Worm (Caenorhabditis elegans) whole organism, L4 larva: Measurements from ENCODE around the gene F54E2.2.
A peak's percentile ranks its signal among the peaks of the same experiment; 100 is the strongest.

Source experiments
- F26F4.8 ChIP-seq: fragments of 200-800 bp; sonication (Bioruptor generic); conservative IDR thresholded peaks from 2 replicates; pipeline ENCODE4 v1.3.6; 2022; ENCODE audit warnings: missing genetic modification characterization, missing compliant biosample characterization
- F37D6.2 ChIP-seq: sonication (generic microtip); optimal IDR thresholded peaks from 2 replicates; lab custom pipeline; 2016; ENCODE audit warnings: mild to moderate bottlenecking, missing genetic modification characterization, missing compliant biosample characterization
- Y105C5A.15 ChIP-seq: fragments of 200-800 bp; sonication (Bioruptor generic); IDR thresholded peaks from 2 replicates; pipeline ENCODE4 v1.3.6; 2022; ENCODE audit warnings: missing genetic modification characterization, missing compliant biosample characterization
- Y75B8A.6 ChIP-seq: fragments of 200-800 bp; sonication (Bioruptor generic); IDR thresholded peaks from 2 replicates; pipeline ENCODE4 v1.3.6; 2022; ENCODE audit warnings: missing genetic modification reagents, missing genetic modification characterization, missing compliant biosample characterization
- ZK337.2 ChIP-seq: fragments of 200-800 bp; sonication (Bioruptor generic); IDR thresholded peaks from 2 replicates; pipeline ENCODE4 v1.3.6; 2022; ENCODE audit warnings: missing genetic modification reagents, missing genetic modification characterization, missing compliant biosample characterization
- aha-1 ChIP-seq: fragments of 150-350 bp; peaks from one replicate; lab custom pipeline; 2014; ENCODE audit warnings: missing biosample characterization, missing genetic modification characterization
- attf-4 ChIP-seq: sonication (generic microtip); optimal IDR thresholded peaks from 3 replicates; lab custom pipeline; 2017; ENCODE audit warnings: missing biosample characterization, missing genetic modification characterization
- ceh-28 ChIP-seq: fragments of 150-350 bp; optimal IDR thresholded peaks from 2 replicates; lab custom pipeline; 2014; ENCODE audit warnings: missing biosample characterization, missing genetic modification reagents, missing genetic modification characterization
- ceh-44 ChIP-seq: fragments of 200-800 bp; sonication (Bioruptor generic); IDR thresholded peaks from 2 replicates; pipeline ENCODE4 v1.3.6; 2022; ENCODE audit warnings: missing genetic modification reagents, missing genetic modification characterization, missing compliant biosample characterization
- ceh-82 ChIP-seq: sonication (generic microtip); optimal IDR thresholded peaks from 2 replicates; lab custom pipeline; 2017; ENCODE audit warnings: missing biosample characterization, missing genetic modification characterization
- daf-16 ChIP-seq, 3 experiments: sonication (generic microtip); optimal IDR thresholded peaks; 2 replicates each; lab custom pipeline; 2016 to 2017; ENCODE audit warnings: missing genetic modification characterization in 3 of 3, missing genetic modification reagents in 3 of 3, mild to moderate bottlenecking in 2 of 3, missing compliant biosample characterization in 2 of 3, missing biosample characterization in 1 of 3, moderate library complexity in 1 of 3
- daf-19 ChIP-seq: fragments of 200-800 bp; sonication (Bioruptor generic); conservative IDR thresholded peaks from 2 replicates; pipeline ENCODE4 v1.3.6; 2022; ENCODE audit warnings: missing genetic modification characterization, missing compliant biosample characterization
- dmd-6 ChIP-seq: fragments of 200-800 bp; sonication (Bioruptor generic); IDR thresholded peaks from 2 replicates; pipeline ENCODE4 v1.3.6; 2022; ENCODE audit warnings: missing genetic modification reagents, missing genetic modification characterization, missing compliant biosample characterization
- dmd-8 ChIP-seq: fragments of 200-800 bp; sonication (Bioruptor generic); IDR thresholded peaks from 2 replicates; pipeline ENCODE4 v1.3.6; 2022; ENCODE audit warnings: missing genetic modification characterization, missing compliant biosample characterization
- dpl-1 ChIP-seq: fragments of 150-350 bp; optimal IDR thresholded peaks from 2 replicates; lab custom pipeline; 2014; ENCODE audit warnings: missing biosample characterization, missing genetic modification reagents, missing genetic modification characterization
- fkh-10 ChIP-seq: fragments of 150-350 bp; optimal IDR thresholded peaks from 2 replicates; lab custom pipeline; 2014; ENCODE audit warnings: missing biosample characterization, missing genetic modification reagents, missing genetic modification characterization
- hif-1 ChIP-seq, 2 experiments: sonication (generic microtip); optimal IDR thresholded peaks; 2 replicates each; lab custom pipeline; 2016 to 2017; ENCODE audit warnings: missing compliant biosample characterization in 2 of 2, missing genetic modification characterization in 2 of 2, missing genetic modification reagents in 2 of 2, missing genotype in 2 of 2, mild to moderate bottlenecking in 1 of 2
- hlh-11 ChIP-seq: fragments of 200-800 bp; sonication (Bioruptor generic); optimal IDR thresholded peaks from 2 replicates; lab custom pipeline; 2018; ENCODE audit warnings: mild to moderate bottlenecking, missing genetic modification characterization, missing compliant biosample characterization
- hmg-1.1 ChIP-seq: fragments of 200-800 bp; sonication (Bioruptor generic); IDR thresholded peaks from 2 replicates; pipeline ENCODE4 v1.3.6; 2022; ENCODE audit warnings: missing genetic modification reagents, missing genetic modification characterization, missing compliant biosample characterization
- lin-29 ChIP-seq: fragments of 200-800 bp; sonication (Bioruptor generic); IDR thresholded peaks from 2 replicates; pipeline ENCODE4 v1.3.6; 2022; ENCODE audit warnings: missing genetic modification reagents, missing genetic modification characterization, missing compliant biosample characterization
- lin-39 ChIP-seq: fragments of 150-350 bp; optimal IDR thresholded peaks from 2 replicates; lab custom pipeline; 2014; ENCODE audit warnings: missing biosample characterization, missing genetic modification reagents, missing genetic modification characterization
- lsy-2 ChIP-seq, 2 experiments: fragments of 150-350 bp in 1 of 2; sonication (generic microtip) in 1 of 2; optimal IDR thresholded peaks; 2 replicates each; lab custom pipeline; 2014 to 2017; ENCODE audit warnings: missing biosample characterization in 2 of 2, missing genetic modification characterization in 2 of 2
- madf-5 ChIP-seq, 2 experiments: fragments of 200-800 bp; sonication (Bioruptor generic); IDR thresholded peaks; 2 replicates each; pipeline ENCODE4 v1.3.6; 2022; ENCODE audit warnings: missing compliant biosample characterization in 2 of 2, missing genetic modification characterization in 2 of 2
- mdl-1 ChIP-seq, 2 experiments: fragments of 150-350 bp in 1 of 2; sonication (generic microtip) in 1 of 2; optimal IDR thresholded peaks; 2 replicates each; lab custom pipeline; 2014 to 2017; ENCODE audit warnings: missing biosample characterization in 2 of 2, missing genetic modification characterization in 2 of 2
- mep-1 ChIP-seq: fragments of 150-350 bp; sonication (generic microtip); optimal IDR thresholded peaks from 3 replicates; lab custom pipeline; 2014; ENCODE audit warnings: missing biosample characterization, missing genetic modification characterization
- nhr-102 ChIP-seq: sonication (generic microtip); optimal IDR thresholded peaks from 2 replicates; lab custom pipeline; 2016; ENCODE audit warnings: mild to moderate bottlenecking, missing genetic modification characterization, moderate library complexity, missing compliant biosample characterization
- nhr-11 ChIP-seq: fragments of 150-350 bp; optimal IDR thresholded peaks from 2 replicates; lab custom pipeline; 2014; ENCODE audit warnings: missing biosample characterization, missing genetic modification characterization
- nhr-111 ChIP-seq: fragments of 200-800 bp; sonication (Bioruptor generic); optimal IDR thresholded peaks from 2 replicates; lab custom pipeline; 2018; ENCODE audit warnings: mild to moderate bottlenecking, missing genetic modification characterization, missing compliant biosample characterization
- nhr-237 ChIP-seq: sonication (generic microtip); optimal IDR thresholded peaks from 2 replicates; lab custom pipeline; 2017; ENCODE audit warnings: missing biosample characterization, missing genetic modification characterization
- pha-4 ChIP-seq, 2 experiments: fragments of 150-350 bp in 1 of 2; fragments of 200-800 bp in 1 of 2; sonication (Bioruptor generic) in 1 of 2; IDR thresholded peaks in 1 of 2; optimal IDR thresholded peaks in 1 of 2; 2 replicates each; pipeline versions ENCODE4 v1.3.6 to Lab custom; 2014 to 2022; ENCODE audit warnings: missing genetic modification characterization in 2 of 2, missing genetic modification reagents in 2 of 2, missing biosample characterization in 1 of 2, missing compliant biosample characterization in 1 of 2
- rbr-2 ChIP-seq: sonication (generic microtip); optimal IDR thresholded peaks from 2 replicates; lab custom pipeline; 2016; ENCODE audit warnings: missing genotype, missing genetic modification characterization, missing compliant biosample characterization
- sdz-12 ChIP-seq: fragments of 200-800 bp; sonication (Bioruptor generic); optimal IDR thresholded peaks from 2 replicates; lab custom pipeline; 2018; ENCODE audit warnings: mild to moderate bottlenecking, missing genetic modification characterization, missing compliant biosample characterization
- set-16 ChIP-seq: fragments of 200-800 bp; sonication (Bioruptor generic); IDR thresholded peaks from 2 replicates; pipeline ENCODE4 v1.3.6; 2022; ENCODE audit warnings: missing genetic modification reagents, missing genetic modification characterization, missing compliant biosample characterization
- snpc-1.2 ChIP-seq: fragments of 200-800 bp; sonication (Bioruptor generic); IDR thresholded peaks from 2 replicates; pipeline ENCODE4 v1.3.6; 2022; ENCODE audit warnings: missing genetic modification reagents, missing genetic modification characterization, missing compliant biosample characterization
- spr-1 ChIP-seq: sonication (generic microtip); optimal IDR thresholded peaks from 2 replicates; lab custom pipeline; 2016; ENCODE audit warnings: mild to moderate bottlenecking, missing genetic modification characterization, missing compliant biosample characterization
- unc-62 ChIP-seq, 3 experiments: fragments of 150-350 bp in 1 of 3; sonication (generic microtip); optimal IDR thresholded peaks in 2 of 3; peaks in 1 of 3; 1 replicate in 1 of 3; 2 replicates in 2 of 3; lab custom pipeline; 2014 to 2017; ENCODE audit warnings: missing biosample characterization in 3 of 3, missing genetic modification characterization in 3 of 3, missing genetic modification reagents in 3 of 3, missing genotype in 1 of 3
- vab-7 ChIP-seq: fragments of 200-800 bp; sonication (Bioruptor generic); IDR thresholded peaks from 2 replicates; pipeline ENCODE4 v1.3.6; 2022; ENCODE audit warnings: missing genetic modification reagents, missing genetic modification characterization, missing compliant biosample characterization
- zfp-2 ChIP-seq: sonication (generic microtip); optimal IDR thresholded peaks from 2 replicates; lab custom pipeline; 2016; ENCODE audit warnings: mild to moderate bottlenecking, missing genetic modification characterization, missing compliant biosample characterization
- zfp-3 ChIP-seq: fragments of 200-800 bp; sonication (Bioruptor generic); conservative IDR thresholded peaks from 2 replicates; pipeline ENCODE4 v1.3.6; 2022; ENCODE audit warnings: missing genetic modification reagents, missing genetic modification characterization, missing compliant biosample characterization
- ztf-11 ChIP-seq: fragments of 150-350 bp; optimal IDR thresholded peaks from 2 replicates; lab custom pipeline; 2014; ENCODE audit warnings: missing biosample characterization, missing genetic modification characterization

The F54E2.2 gene

DNA sequence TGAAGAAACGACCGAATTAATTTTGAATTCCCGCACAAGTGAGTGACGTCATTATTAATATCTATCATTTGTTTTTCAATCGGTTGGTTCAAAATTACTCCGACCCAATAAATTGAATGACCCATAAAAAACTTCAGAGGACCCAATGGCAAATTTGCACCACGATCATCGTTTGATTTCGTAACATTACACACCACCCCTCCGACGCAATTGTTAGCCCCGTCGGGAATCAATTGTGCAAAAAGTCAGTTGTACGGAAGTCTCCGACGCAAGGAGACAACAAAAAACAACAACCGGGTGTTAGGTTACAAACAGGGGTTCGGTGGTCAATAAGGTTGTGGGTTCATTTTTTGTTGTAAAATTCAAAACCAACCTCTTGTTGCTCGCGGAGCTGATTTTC lies 5.9 kb downstream of the F54E2.2 start:
- peak in 1 of 2 experiments; percentile 68 for TF ChIP-seq daf-16 (GFP tag; optimal IDR thresholded peaks at IDR 0.05; lab: Kevin White, UChicago)
- TF ChIP-seq daf-16 (tag; optimal IDR thresholded peaks at IDR 0.05; lab: Kevin White, UChicago): no peak
- TF ChIP-seq madf-5 (GFP tag; IDR thresholded peaks at IDR 0.05; lab: Robert Waterston, UW): no peak
- TF ChIP-seq ceh-82 (tag; lab: Kevin White, UChicago): no peak
- TF ChIP-seq hlh-11: peak; percentile 14
- no peak for TF ChIP-seq F26F4.8 (GFP tag; lab: Robert Waterston, UW)
- no peak for TF ChIP-seq lsy-2 (tag; optimal IDR thresholded peaks at IDR 0.05; lab: Kevin White, UChicago)
- TF ChIP-seq mep-1 (tag; lab: Kevin White, UChicago): no peak
- no peak for TF ChIP-seq rbr-2 (tag; lab: Kevin White, UChicago)
- no peak for TF ChIP-seq zfp-2
- TF ChIP-seq lin-39 (tag; lab: Kevin White, UChicago): no peak
- no peak for TF ChIP-seq sdz-12 (GFP tag; lab: Kevin White, UChicago)
- no peak for TF ChIP-seq lin-29 (GFP tag; lab: Robert Waterston, UW)
- peak in 1 of 2 experiments; percentile 89 for TF ChIP-seq unc-62 (GFP tag; optimal IDR thresholded peaks at IDR 0.05 in 1 of 2; lab: Kevin White, UChicago)
- no peak for TF ChIP-seq unc-62 (tag; optimal IDR thresholded peaks at IDR 0.05; lab: Kevin White, UChicago)
- no peak for TF ChIP-seq hmg-1.1
- TF ChIP-seq mdl-1 (tag; optimal IDR thresholded peaks at IDR 0.05; lab: Kevin White, UChicago): no peak

DNA sequence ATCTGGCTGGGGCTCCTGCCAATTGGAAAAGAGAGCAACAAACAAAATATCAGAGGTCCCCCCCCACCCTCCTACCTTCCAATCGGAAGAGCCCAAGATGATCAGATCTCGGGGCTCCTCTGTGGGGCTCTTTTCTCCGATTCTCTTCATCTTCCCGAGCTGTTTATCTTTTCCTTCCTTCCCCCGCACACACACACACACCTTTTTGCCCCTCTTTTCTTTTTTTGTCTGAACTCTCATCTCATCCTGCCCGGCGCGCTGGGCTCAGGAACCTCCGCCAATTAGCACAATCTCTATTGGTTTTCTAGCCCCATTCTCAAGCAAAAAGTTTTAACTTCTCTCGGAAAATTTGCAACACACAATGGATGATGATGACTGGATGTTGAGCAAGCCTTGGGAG lies 7.2 kb downstream of the F54E2.2 start:
- peak; percentile 11 for TF ChIP-seq hlh-11
- peak; percentile 48 for TF ChIP-seq set-16
- TF ChIP-seq ceh-44 (GFP tag; lab: Robert Waterston, UW): no peak
- peak in 1 of 2 experiments; percentile 35 for TF ChIP-seq daf-16 (GFP tag; optimal IDR thresholded peaks at IDR 0.05; lab: Kevin White, UChicago)
- TF ChIP-seq daf-16 (tag; optimal IDR thresholded peaks at IDR 0.05; lab: Kevin White, UChicago): no peak

DNA sequence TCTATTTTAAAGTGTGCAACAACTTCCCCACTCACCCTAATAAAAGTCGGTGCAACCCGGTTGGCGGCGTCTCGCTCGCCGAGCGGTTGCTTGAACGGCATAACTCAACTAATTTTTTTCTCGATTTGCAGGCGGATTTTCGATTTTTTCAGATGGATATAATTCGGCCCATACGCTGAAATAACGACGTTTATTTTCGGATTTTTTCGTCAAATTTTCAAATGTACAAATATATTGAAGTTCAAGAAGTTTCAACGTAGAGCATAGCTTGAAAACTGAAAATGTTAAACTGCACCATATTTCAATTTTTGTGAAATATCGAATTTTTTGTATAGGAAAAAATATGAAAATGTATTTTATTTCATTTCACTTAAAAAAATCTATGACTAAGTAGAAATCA lies 11.7 kb downstream of the F54E2.2 start, which contains the start of gene ketn-1:
TSS of gene ketn-1 (minus strand) at position 101 of the 400 bp plus-strand sequence.
- TF ChIP-seq aha-1 (tag; lab: Kevin White, UChicago) (peak; percentile 78), Y75B8A.6 (GFP tag; lab: Robert Waterston, UW) (no peak)
- TF ChIP-seq, all 104 proteins: peak for 1

DNA sequence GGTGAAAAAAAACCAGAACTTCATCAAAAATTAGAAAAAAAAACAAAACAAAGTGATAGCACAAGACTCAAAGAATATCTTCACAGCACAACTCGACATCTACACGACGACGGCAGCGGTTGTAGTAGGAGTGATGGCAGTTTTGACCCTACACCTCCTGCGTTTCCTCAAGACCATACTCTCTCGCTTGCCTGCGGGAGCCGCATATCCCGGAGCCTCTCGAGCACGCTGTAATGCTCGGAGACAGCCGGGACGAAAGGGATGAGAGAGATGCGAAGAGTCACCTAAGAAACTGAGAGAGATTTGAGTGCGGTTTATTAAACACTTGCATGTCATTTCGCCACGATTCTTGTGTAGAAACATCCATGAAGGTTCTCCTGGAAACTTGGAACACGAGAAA lies 13.3 kb downstream of the F54E2.2 start:
- TF ChIP-seq zfp-3 (no peak), dmd-6 (GFP tag; lab: Robert Waterston, UW) (no peak), nhr-102 (tag; lab: Kevin White, UChicago) (no peak), hif-1 (tag; optimal IDR thresholded peaks at IDR 0.05; lab: Kevin White, UChicago) (no peak), ceh-28 (tag; lab: Kevin White, UChicago) (no peak), daf-16 (GFP tag; optimal IDR thresholded peaks at IDR 0.05; lab: Kevin White, UChicago) (no peak), daf-16 (tag; optimal IDR thresholded peaks at IDR 0.05; lab: Kevin White, UChicago) (no peak), fkh-10 (GFP tag; lab: Kevin White, UChicago) (no peak), nhr-111 (GFP tag; lab: Kevin White, UChicago) (no peak), dpl-1 (GFP tag; lab: Kevin White, UChicago) (no peak), F37D6.2 (tag; lab: Kevin White, UChicago) (no peak), lin-29 (GFP tag; lab: Robert Waterston, UW) (no peak), set-16 (0 out of 2 replicates have a peak, but pooled peaks have one; percentile 17), daf-19 (GFP tag; lab: Robert Waterston, UW) (no peak), spr-1 (no peak), dmd-8 (no peak), ZK337.2 (GFP tag; lab: Robert Waterston, UW) (no peak), hlh-11 (peak; percentile 9), ztf-11 (tag; lab: Kevin White, UChicago) (no peak), Y105C5A.15 (GFP tag; lab: Robert Waterston, UW) (no peak), vab-7 (GFP tag; lab: Robert Waterston, UW) (no peak), nhr-11 (peak; percentile 1), sdz-12 (GFP tag; lab: Kevin White, UChicago) (no peak), pha-4 (GFP tag; IDR thresholded peaks at IDR 0.05; lab: Robert Waterston, UW) (no peak), pha-4 (tag; optimal IDR thresholded peaks at IDR 0.05; lab: Kevin White, UChicago) (no peak), snpc-1.2 (no peak), aha-1 (tag; lab: Kevin White, UChicago) (no peak), nhr-237 (tag; lab: Kevin White, UChicago) (no peak), attf-4 (tag; lab: Kevin White, UChicago) (no peak)
